Worm (Caenorhabditis elegans) whole organism, mixed stage, embryonic: ENCODE measurements around the gene F35H10.5.

ENCODE experiments used
- M03D4.4 ChIP-seq: sonication (generic microtip); optimal IDR thresholded peaks from 2 replicates; lab custom pipeline; 2017; ENCODE audit warnings: mild to moderate bottlenecking, missing genetic modification characterization, missing compliant biosample characterization
- bed-3 ChIP-seq: fragments of 200-800 bp; sonication (Bioruptor generic); optimal IDR thresholded peaks from 3 replicates; lab custom pipeline; 2018; ENCODE audit warnings: mild to moderate bottlenecking, missing genetic modification characterization, moderate library complexity, missing compliant biosample characterization
- blmp-1 ChIP-seq: fragments of 150-350 bp; optimal IDR thresholded peaks from 2 replicates; lab custom pipeline; 2014; ENCODE audit warnings: missing biosample characterization, missing genetic modification characterization
- ceh-39 ChIP-seq: fragments of 150-350 bp; optimal IDR thresholded peaks from 2 replicates; lab custom pipeline; 2014; ENCODE audit warnings: missing biosample characterization, missing genetic modification characterization
- ceh-43 ChIP-seq: fragments of 200-800 bp; sonication (Bioruptor generic); optimal IDR thresholded peaks from 2 replicates; lab custom pipeline; 2018; ENCODE audit warnings: mild to moderate bottlenecking, missing genetic modification characterization, moderate library complexity, missing compliant biosample characterization
- ces-1 ChIP-seq: fragments of 150-350 bp; optimal IDR thresholded peaks from 2 replicates; lab custom pipeline; 2014; ENCODE audit warnings: missing biosample characterization, missing genetic modification reagents, missing genetic modification characterization
- cnd-1 ChIP-seq: fragments of 200-800 bp; sonication (Bioruptor generic); optimal IDR thresholded peaks from 2 replicates; lab custom pipeline; 2018; ENCODE audit warnings: mild to moderate bottlenecking, missing genetic modification characterization, missing compliant biosample characterization
- drap-1 ChIP-seq: fragments of 200-800 bp; sonication (Bioruptor generic); optimal IDR thresholded peaks from 3 replicates; lab custom pipeline; 2018; ENCODE audit warnings: mild to moderate bottlenecking, missing genetic modification characterization, missing compliant biosample characterization
- elt-1 ChIP-seq: sonication (generic microtip); optimal IDR thresholded peaks from 2 replicates; lab custom pipeline; 2017; ENCODE audit warnings: missing genetic modification characterization, mild to moderate bottlenecking, missing compliant biosample characterization, antibody characterized with exemption, moderate library complexity, borderline replicate concordance; ENCODE audit not compliant: insufficient read depth
- elt-3 ChIP-seq: fragments of 150-350 bp; optimal IDR thresholded peaks from 2 replicates; lab custom pipeline; 2014; ENCODE audit warnings: missing biosample characterization, missing genetic modification characterization
- flh-1 ChIP-seq: fragments of 200-800 bp; sonication (Bioruptor generic); optimal IDR thresholded peaks from 2 replicates; lab custom pipeline; 2018; ENCODE audit warnings: mild to moderate bottlenecking, missing genetic modification characterization, moderate library complexity, missing compliant biosample characterization
- ham-2 ChIP-seq: fragments of 200-800 bp; sonication (Bioruptor generic); optimal IDR thresholded peaks from 2 replicates; lab custom pipeline; 2018; ENCODE audit warnings: mild to moderate bottlenecking, missing genetic modification characterization, missing compliant biosample characterization
- hlh-1 ChIP-seq: fragments of 150-350 bp; optimal IDR thresholded peaks from 2 replicates; lab custom pipeline; 2014; ENCODE audit warnings: missing biosample characterization, missing genetic modification reagents, missing genetic modification characterization
- lin-13 ChIP-seq: fragments of 150-350 bp; optimal IDR thresholded peaks from 2 replicates; lab custom pipeline; 2014; ENCODE audit warnings: missing biosample characterization, missing genetic modification characterization
- lin-32 ChIP-seq: fragments of 200-800 bp; sonication (Bioruptor generic); optimal IDR thresholded peaks from 2 replicates; lab custom pipeline; 2018; ENCODE audit warnings: mild to moderate bottlenecking, missing genetic modification characterization, missing compliant biosample characterization
- lsy-2 ChIP-seq: fragments of 150-350 bp; optimal IDR thresholded peaks from 2 replicates; lab custom pipeline; 2014; ENCODE audit warnings: missing biosample characterization, missing genetic modification characterization
- mab-5 ChIP-seq: fragments of 150-350 bp; optimal IDR thresholded peaks from 2 replicates; lab custom pipeline; 2014; ENCODE audit warnings: missing biosample characterization, missing genetic modification characterization
- mep-1 ChIP-seq: fragments of 150-350 bp; optimal IDR thresholded peaks from 2 replicates; lab custom pipeline; 2017; ENCODE audit warnings: missing biosample characterization, missing genetic modification reagents, missing genetic modification characterization, inconsistent platforms
- mls-2 ChIP-seq: sonication (generic microtip); optimal IDR thresholded peaks from 2 replicates; lab custom pipeline; 2016; ENCODE audit warnings: mild to moderate bottlenecking, missing genetic modification characterization, moderate library complexity, missing compliant biosample characterization
- nhr-12 ChIP-seq: fragments of 150-350 bp; optimal IDR thresholded peaks from 2 replicates; lab custom pipeline; 2014; ENCODE audit warnings: missing biosample characterization, missing genetic modification characterization
- nhr-2 ChIP-seq: fragments of 150-350 bp; optimal IDR thresholded peaks from 2 replicates; lab custom pipeline; 2014; ENCODE audit warnings: missing biosample characterization, missing genetic modification characterization
- nhr-237 ChIP-seq: fragments of 150-350 bp; optimal IDR thresholded peaks from 2 replicates; lab custom pipeline; 2014; ENCODE audit warnings: missing biosample characterization, missing genetic modification characterization
- nhr-28 ChIP-seq: fragments of 150-350 bp; optimal IDR thresholded peaks from 2 replicates; lab custom pipeline; 2014; ENCODE audit warnings: missing biosample characterization, missing genetic modification characterization
- nhr-76 ChIP-seq: sonication (generic microtip); optimal IDR thresholded peaks from 2 replicates; lab custom pipeline; 2017; ENCODE audit warnings: missing biosample characterization, missing genetic modification characterization
- pha-4 ChIP-seq: fragments of 150-350 bp; optimal IDR thresholded peaks from 2 replicates; lab custom pipeline; 2018; ENCODE audit warnings: missing biosample characterization, missing genetic modification reagents, missing genetic modification characterization
- sem-2 ChIP-seq: fragments of 200-800 bp; sonication (Bioruptor generic); optimal IDR thresholded peaks from 2 replicates; lab custom pipeline; 2018; ENCODE audit warnings: mild to moderate bottlenecking, missing genetic modification characterization, missing compliant biosample characterization
- snpc-4 ChIP-seq: fragments of 150-350 bp; optimal IDR thresholded peaks from 2 replicates; lab custom pipeline; 2014; ENCODE audit warnings: missing biosample characterization, missing genetic modification characterization
- sptf-1 ChIP-seq: sonication (generic microtip); optimal IDR thresholded peaks from 2 replicates; lab custom pipeline; 2017; ENCODE audit warnings: mild to moderate bottlenecking, missing genetic modification characterization, moderate library complexity, missing compliant biosample characterization
- tbx-8 ChIP-seq: fragments of 200-800 bp; sonication (Bioruptor generic); optimal IDR thresholded peaks from 2 replicates; lab custom pipeline; 2018; ENCODE audit warnings: mild to moderate bottlenecking, missing genetic modification characterization, moderate library complexity, missing compliant biosample characterization
- unc-120 ChIP-seq: sonication (generic microtip); optimal IDR thresholded peaks from 2 replicates; lab custom pipeline; 2017; ENCODE audit warnings: missing genetic modification characterization, missing compliant biosample characterization; ENCODE audit not compliant: poor library complexity, severe bottlenecking
- unc-39 ChIP-seq: fragments of 150-350 bp; optimal IDR thresholded peaks from 2 replicates; lab custom pipeline; 2014; ENCODE audit warnings: missing biosample characterization, missing genetic modification characterization
- zip-8 ChIP-seq: fragments of 150-350 bp; optimal IDR thresholded peaks from 2 replicates; lab custom pipeline; 2014; ENCODE audit warnings: missing biosample characterization, missing genetic modification characterization
- ztf-11 ChIP-seq: fragments of 150-350 bp; optimal IDR thresholded peaks from 2 replicates; lab custom pipeline; 2014; ENCODE audit warnings: missing biosample characterization, missing genetic modification characterization

F35H10.5 gene

ce11 chrIV:8276609-8277008 is 24.0 kb upstream of the F35H10.5 start, which contains the start of gene K07H8.12:
TSS of gene K07H8.12 (minus strand) at chrIV:8276709.
- TF ChIP-seq bed-3 (no peak), snpc-4 (tag; lab: Kevin White, UChicago) (no peak), drap-1 (GFP tag; lab: Kevin White, UChicago) (no peak), cnd-1 (tag; lab: Kevin White, UChicago) (no peak), nhr-2 (tag; lab: Kevin White, UChicago) (no peak), nhr-12 (no peak), sem-2 (GFP tag; lab: Kevin White, UChicago) (no peak), sptf-1 (tag; lab: Kevin White, UChicago) (no peak), blmp-1 (tag; lab: Kevin White, UChicago) (no peak), unc-39 (tag; lab: Kevin White, UChicago) (no peak), flh-1 (GFP tag; lab: Kevin White, UChicago) (no peak), lsy-2 (no peak), zip-8 (tag; lab: Kevin White, UChicago) (no peak), ztf-11 (no peak)

ce11 chrIV:8283214-8283613 is 17.4 kb upstream of the F35H10.5 start:
- no peak for TF ChIP-seq elt-3 (tag; lab: Kevin White, UChicago)
- no peak for TF ChIP-seq ztf-11
- TF ChIP-seq mab-5 (tag; lab: Kevin White, UChicago) = no peak
- TF ChIP-seq sptf-1 (tag; lab: Kevin White, UChicago) = no peak
- no peak for TF ChIP-seq flh-1 (GFP tag; lab: Kevin White, UChicago)
- TF ChIP-seq mep-1 (tag; lab: Kevin White, UChicago) = no peak
- no peak for TF ChIP-seq nhr-2 (tag; lab: Kevin White, UChicago)
- no peak for TF ChIP-seq tbx-8 (GFP tag; lab: Kevin White, UChicago)
- TF ChIP-seq ces-1 (GFP tag; lab: Kevin White, UChicago) = no peak
- TF ChIP-seq ham-2 = no peak
- no peak for TF ChIP-seq mls-2
- no peak for TF ChIP-seq ceh-39 (tag; lab: Kevin White, UChicago)
- TF ChIP-seq sem-2 (GFP tag; lab: Kevin White, UChicago) = no peak
- TF ChIP-seq, all 35 proteins: peak for 0

ce11 chrIV:8286352-8286751 is 14.2 kb upstream of the F35H10.5 start, which contains the start of gene K07H8.9:
TSS of gene K07H8.9 (minus strand) at chrIV:8286476.
- TF ChIP-seq elt-3 (tag; lab: Kevin White, UChicago) (no peak), cnd-1 (tag; lab: Kevin White, UChicago) (no peak), blmp-1 (tag; lab: Kevin White, UChicago) (no peak), tbx-8 (GFP tag; lab: Kevin White, UChicago) (no peak), ces-1 (GFP tag; lab: Kevin White, UChicago) (no peak), ztf-11 (no peak)

- TF ChIP-seq lsy-2 (no peak), ham-2 (no peak), mab-5 (tag; lab: Kevin White, UChicago) (no peak), M03D4.4 (tag; lab: Kevin White, UChicago) (no peak), lin-13 (tag; lab: Kevin White, UChicago) (no peak), flh-1 (GFP tag; lab: Kevin White, UChicago) (no peak), unc-120 (tag; lab: Kevin White, UChicago) (no peak), nhr-2 (tag; lab: Kevin White, UChicago) (no peak), lin-32 (no peak), mls-2 (no peak), ceh-39 (tag; lab: Kevin White, UChicago) (no peak), tbx-8 (GFP tag; lab: Kevin White, UChicago) (no peak)
Observed at ce11 chrIV:8287287-8287686, 13.3 kb upstream of the F35H10.5 start.

ce11 chrIV:8289105-8289504 is 11.5 kb upstream of the F35H10.5 start:
- TF ChIP-seq ces-1 (GFP tag; lab: Kevin White, UChicago) (no peak), M03D4.4 (tag; lab: Kevin White, UChicago) (no peak), nhr-28 (tag; lab: Kevin White, UChicago) (no peak), sptf-1 (tag; lab: Kevin White, UChicago) (no peak), lsy-2 (no peak), nhr-76 (no peak), elt-1 (no peak), pha-4 (no peak), cnd-1 (tag; lab: Kevin White, UChicago) (no peak), ceh-43 (no peak)

ce11 chrIV:8289505-8289579 is 11.2 kb upstream of the F35H10.5 start, which contains the start of gene nucl-1:
TSS of gene nucl-1 (minus strand) at chrIV:8289530.
- TF ChIP-seq hlh-1 (tag; lab: Kevin White, UChicago) (no peak), nhr-237 (tag; lab: Kevin White, UChicago) (no peak), ztf-11 (no peak), unc-120 (tag; lab: Kevin White, UChicago) (no peak), ces-1 (GFP tag; lab: Kevin White, UChicago) (no peak), M03D4.4 (tag; lab: Kevin White, UChicago) (no peak), mep-1 (tag; lab: Kevin White, UChicago) (no peak), nhr-76 (no peak), nhr-12 (no peak), nhr-28 (tag; lab: Kevin White, UChicago) (no peak), ceh-43 (no peak), blmp-1 (tag; lab: Kevin White, UChicago) (no peak)
- TF ChIP-seq, all 35 proteins: peak for 0
